In the genomic region with DNA sequence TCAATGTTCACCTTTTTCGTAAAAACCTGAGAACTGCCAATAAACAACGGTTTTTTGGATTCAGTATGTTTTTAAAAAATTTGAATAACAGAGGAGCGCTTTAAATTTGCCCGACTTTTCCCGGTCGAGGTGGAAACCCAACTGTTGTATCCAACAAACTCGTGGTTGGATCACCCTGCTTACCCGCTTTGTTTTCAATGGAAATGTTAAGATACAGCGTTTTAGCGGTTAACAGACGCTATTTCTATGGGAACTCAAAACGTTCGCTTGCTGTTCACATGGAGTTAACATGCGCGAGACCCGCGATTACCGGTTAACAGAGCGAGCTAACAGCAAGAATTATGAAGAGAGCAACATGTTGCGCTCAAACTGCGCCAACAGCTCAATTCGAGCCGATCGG, we compare ENCODE assay signal across 6 fruit fly cellular contexts.
TF ChIP-seq lines count a peak whose summit lies in the region.

cv-c (minus strand) TSS at position 145 of the 400 bp plus-strand sequence.

- no peak for TF ChIP-seq CTCF in whole organism, embryonic (GFP tag; optimal IDR thresholded peaks at IDR 0.05; lab: Kevin White, UChicago)

TF ChIP-seq in Kc167, 6 proteins besides CTCF, POLR2A, EP300 and RAD21:
- TF ChIP-seq insv (optimal IDR thresholded peaks at IDR 0.05; lab: Kevin White, UChicago) (peak; percentile 48), h (optimal IDR thresholded peaks at IDR 0.05; lab: Kevin White, UChicago) (no peak), Sin3A (optimal IDR thresholded peaks at IDR 0.05; lab: Kevin White, UChicago) (no peak), psq (optimal IDR thresholded peaks at IDR 0.05; lab: Kevin White, UChicago) (no peak)

TF ChIP-seq in whole organism, adult, 20 proteins besides CTCF, POLR2A, EP300 and RAD21:
- TF ChIP-seq bab1 (GFP tag; optimal IDR thresholded peaks at IDR 0.05; lab: Kevin White, UChicago) (no peak), cic (GFP tag; optimal IDR thresholded peaks at IDR 0.05; lab: Kevin White, UChicago) (peak; percentile 39), Crg-1 (GFP tag; optimal IDR thresholded peaks at IDR 0.05; lab: Kevin White, UChicago) (no peak), CG7101 (tag; optimal IDR thresholded peaks at IDR 0.05; lab: Kevin White, UChicago) (no peak), ovo (GFP tag; optimal IDR thresholded peaks at IDR 0.05; lab: Kevin White, UChicago) (no peak), Mnt (GFP tag; optimal IDR thresholded peaks at IDR 0.05; lab: Kevin White, UChicago) (peak; percentile 55), CG5204 (GFP tag; optimal IDR thresholded peaks at IDR 0.05; lab: Kevin White, UChicago) (no peak), CG14711 (tag; optimal IDR thresholded peaks at IDR 0.05; lab: Kevin White, UChicago) (no peak), CG11617 (GFP tag; optimal IDR thresholded peaks at IDR 0.05; lab: Kevin White, UChicago) (no peak), toe (GFP tag; optimal IDR thresholded peaks at IDR 0.05; lab: Kevin White, UChicago) (no peak), CG1620 (GFP tag; optimal IDR thresholded peaks at IDR 0.05; lab: Kevin White, UChicago) (no peak), tj (GFP tag; optimal IDR thresholded peaks at IDR 0.05; lab: Kevin White, UChicago) (peak; percentile 24), CG7045 (GFP tag; optimal IDR thresholded peaks at IDR 0.05; lab: Kevin White, UChicago) (no peak)

TF ChIP-seq in whole organism, embryonic, 481 proteins besides CTCF, POLR2A, EP300 and RAD21 (continues in another document):
- TF ChIP-seq CG30020 (tag; optimal IDR thresholded peaks at IDR 0.05; lab: Kevin White, UChicago), result no peak
- TF ChIP-seq CG34376 (GFP tag; optimal IDR thresholded peaks at IDR 0.05; lab: Kevin White, UChicago), result peak; percentile 1
- TF ChIP-seq lbe (GFP tag; optimal IDR thresholded peaks at IDR 0.05; lab: Kevin White, UChicago), result peak; percentile 50
- no peak for TF ChIP-seq jigr1 (GFP tag; IDR thresholded peaks at IDR 0.05; lab: Robert Waterston, UW)
- TF ChIP-seq bsh (GFP tag; optimal IDR thresholded peaks at IDR 0.05; lab: Kevin White, UChicago), result peak in 1 of 2 experiments; percentile 0
- peak; percentile 100 for TF ChIP-seq CG5180 (GFP tag; optimal IDR thresholded peaks at IDR 0.05; lab: Kevin White, UChicago)
- peak; percentile 18; the same call in 1 of the 2 replicates for TF ChIP-seq Scr (GFP tag; IDR thresholded peaks at IDR 0.05; lab: Robert Waterston, UW; ENCODE audit: partially characterized antibody)
- peak; percentile 34; the same call in 1 of the 2 replicates for TF ChIP-seq Bgb (GFP tag; IDR thresholded peaks at IDR 0.05; lab: Robert Waterston, UW; ENCODE audit: partially characterized antibody)
- TF ChIP-seq CG12744 (GFP tag; optimal IDR thresholded peaks at IDR 0.05; lab: Kevin White, UChicago), result no peak
- no peak for TF ChIP-seq slp2 (GFP tag; optimal IDR thresholded peaks at IDR 0.05; lab: Kevin White, UChicago)
- TF ChIP-seq Abd-B (GFP tag; optimal IDR thresholded peaks at IDR 0.05; lab: Kevin White, UChicago), result no peak
- peak; percentile 70; the same call in 1 of the 4 replicates for TF ChIP-seq chinmo (GFP tag; IDR thresholded peaks at IDR 0.05; lab: Robert Waterston, UW; ENCODE audit: partially characterized antibody)
- TF ChIP-seq CG17359 (tag; optimal IDR thresholded peaks at IDR 0.05; lab: Kevin White, UChicago), result no peak
- no peak for TF ChIP-seq CG17186 (GFP tag; optimal IDR thresholded peaks at IDR 0.05; lab: Kevin White, UChicago)
- no peak for TF ChIP-seq Dad (GFP tag; optimal IDR thresholded peaks at IDR 0.05; lab: Kevin White, UChicago)
- no peak for TF ChIP-seq bowl (GFP tag; IDR thresholded peaks at IDR 0.05; lab: Robert Waterston, UW)

TF ChIP-seq in whole organism, prepupa, 60 proteins besides CTCF, POLR2A, EP300 and RAD21:
- TF ChIP-seq CG10631 (GFP tag; optimal IDR thresholded peaks at IDR 0.05; lab: Kevin White, UChicago), result no peak
- peak; percentile 21 for TF ChIP-seq vri (GFP tag; optimal IDR thresholded peaks at IDR 0.05; lab: Kevin White, UChicago)
- 0 out of 3 replicates have a peak, but pooled peaks have one; percentile 13 for TF ChIP-seq CG6163 (GFP tag; IDR thresholded peaks at IDR 0.05; lab: Robert Waterston, UW)
- TF ChIP-seq ss (GFP tag; optimal IDR thresholded peaks at IDR 0.05; lab: Kevin White, UChicago), result peak; percentile 2 to 16
- peak; percentile 35 for TF ChIP-seq CG3919 (GFP tag; optimal IDR thresholded peaks at IDR 0.05; lab: Kevin White, UChicago)
- no peak for TF ChIP-seq CG11902 (GFP tag; optimal IDR thresholded peaks at IDR 0.05; lab: Kevin White, UChicago)
- TF ChIP-seq dsx (GFP tag; optimal IDR thresholded peaks at IDR 0.05; lab: Kevin White, UChicago; ENCODE audit: poor library complexity, severe bottlenecking), result peak; percentile 24
- TF ChIP-seq topi (GFP tag; optimal IDR thresholded peaks at IDR 0.05; lab: Kevin White, UChicago), result peak; percentile 12
- TF ChIP-seq svp (GFP tag; lab: Kevin White, UChicago), result peak; percentile 78
- TF ChIP-seq net (GFP tag; optimal IDR thresholded peaks at IDR 0.05; lab: Kevin White, UChicago), result peak; percentile 13
- no peak for TF ChIP-seq Ets21C (GFP tag; optimal IDR thresholded peaks at IDR 0.05; lab: Kevin White, UChicago)
- TF ChIP-seq CG15336 (GFP tag; IDR thresholded peaks at IDR 0.05; lab: Robert Waterston, UW), result no peak
- peak; percentile 31 for TF ChIP-seq Sox14 (GFP tag; optimal IDR thresholded peaks at IDR 0.05; lab: Kevin White, UChicago)
- peak; percentile 76 for TF ChIP-seq Eip78C (GFP tag; lab: Kevin White, UChicago)
- TF ChIP-seq Eip93F (GFP tag; optimal IDR thresholded peaks at IDR 0.05; lab: Kevin White, UChicago), result peak; percentile 0
- TF ChIP-seq CG6854 (GFP tag; optimal IDR thresholded peaks at IDR 0.05; lab: Kevin White, UChicago), result peak; percentile 35
- peak; percentile 19 for TF ChIP-seq Eip75B (GFP tag; optimal IDR thresholded peaks at IDR 0.05; lab: Kevin White, UChicago)

TF ChIP-seq in whole organism, pupa, 21 proteins besides CTCF, POLR2A, EP300 and RAD21:
- TF ChIP-seq gl (tag; optimal IDR thresholded peaks at IDR 0.05; lab: Kevin White, UChicago) (no peak), Pif1A (GFP tag; optimal IDR thresholded peaks at IDR 0.05; lab: Kevin White, UChicago) (no peak), CG12605 (GFP tag; IDR thresholded peaks at IDR 0.05; lab: Robert Waterston, UW) (0 out of 2 replicates have a peak, but pooled peaks have one; percentile 10), CG4496 (GFP tag; IDR thresholded peaks at IDR 0.05; lab: Robert Waterston, UW) (0 out of 3 replicates have a peak, but pooled peaks have one; percentile 34), EcR (GFP tag; optimal IDR thresholded peaks at IDR 0.05; lab: Kevin White, UChicago) (peak; percentile 35)

TF ChIP-seq in whole organism, wandering third instar larva, 38 proteins besides CTCF, POLR2A, EP300 and RAD21 (continues in another document):
- TF ChIP-seq psq (GFP tag; optimal IDR thresholded peaks at IDR 0.05; lab: Kevin White, UChicago), result no peak
- TF ChIP-seq HLH106 (tag; optimal IDR thresholded peaks at IDR 0.05; lab: Kevin White, UChicago), result no peak
- TF ChIP-seq Mio (GFP tag; optimal IDR thresholded peaks at IDR 0.05; lab: Kevin White, UChicago), result no peak
- no peak for TF ChIP-seq sv (GFP tag; optimal IDR thresholded peaks at IDR 0.05; lab: Kevin White, UChicago)
- TF ChIP-seq Myc (optimal IDR thresholded peaks at IDR 0.05; lab: Kevin White, UChicago), result no peak
- peak; percentile 8 for TF ChIP-seq Sp1 (GFP tag; optimal IDR thresholded peaks at IDR 0.05; lab: Kevin White, UChicago)
- no peak for TF ChIP-seq fru (GFP tag; optimal IDR thresholded peaks at IDR 0.05; lab: Kevin White, UChicago)
- peak; percentile 59 for TF ChIP-seq Rel (GFP tag; optimal IDR thresholded peaks at IDR 0.05; lab: Kevin White, UChicago)
- peak; percentile 35 for TF ChIP-seq Rel (tag; optimal IDR thresholded peaks at IDR 0.05; lab: Kevin White, UChicago)
- TF ChIP-seq N (GFP tag; optimal IDR thresholded peaks at IDR 0.05; lab: Kevin White, UChicago), result no peak
- no peak for TF ChIP-seq foxo (GFP tag; optimal IDR thresholded peaks at IDR 0.05; lab: Kevin White, UChicago)
- TF ChIP-seq Dfd (GFP tag; optimal IDR thresholded peaks at IDR 0.05; lab: Kevin White, UChicago), result no peak
- TF ChIP-seq OdsH (GFP tag; optimal IDR thresholded peaks at IDR 0.05; lab: Kevin White, UChicago), result no peak
- no peak for TF ChIP-seq CG9705 (GFP tag; optimal IDR thresholded peaks at IDR 0.05; lab: Kevin White, UChicago)
- no peak for TF ChIP-seq pan (optimal IDR thresholded peaks at IDR 0.05; lab: Kevin White, UChicago)
- no peak for TF ChIP-seq dmrt93B (GFP tag; optimal IDR thresholded peaks at IDR 0.05; lab: Kevin White, UChicago)
- TF ChIP-seq Dif (GFP tag; optimal IDR thresholded peaks at IDR 0.05; lab: Kevin White, UChicago; ENCODE audit: partially characterized antibody), result peak; percentile 0
- no peak for TF ChIP-seq woc (GFP tag; optimal IDR thresholded peaks at IDR 0.05; lab: Kevin White, UChicago)
- peak; percentile 56 for TF ChIP-seq Hnf4 (GFP tag; optimal IDR thresholded peaks at IDR 0.05; lab: Kevin White, UChicago)
- no peak for TF ChIP-seq Hr78 (GFP tag; optimal IDR thresholded peaks at IDR 0.05; lab: Kevin White, UChicago)
- TF ChIP-seq brk (GFP tag; optimal IDR thresholded peaks at IDR 0.05; lab: Kevin White, UChicago), result peak; percentile 36
- TF ChIP-seq lola (GFP tag; optimal IDR thresholded peaks at IDR 0.05; lab: Kevin White, UChicago), result no peak
- TF ChIP-seq Hr83 (GFP tag; optimal IDR thresholded peaks at IDR 0.05; lab: Kevin White, UChicago; ENCODE audit: poor library complexity, severe bottlenecking), result peak; percentile 34
- TF ChIP-seq CrebA (GFP tag; optimal IDR thresholded peaks at IDR 0.05; lab: Kevin White, UChicago; ENCODE audit: borderline replicate concordance), result peak; percentile 51
- TF ChIP-seq Abd-B (GFP tag; optimal IDR thresholded peaks at IDR 0.05; lab: Kevin White, UChicago), result no peak
- no peak for TF ChIP-seq GATAd (GFP tag; optimal IDR thresholded peaks at IDR 0.05; lab: Kevin White, UChicago)
- TF ChIP-seq br (GFP tag; optimal IDR thresholded peaks at IDR 0.05; lab: Kevin White, UChicago), result no peak
- TF ChIP-seq sage (GFP tag; optimal IDR thresholded peaks at IDR 0.05; lab: Kevin White, UChicago), result no peak
- no peak for TF ChIP-seq CG32264 (GFP tag; optimal IDR thresholded peaks at IDR 0.05; lab: Kevin White, UChicago)
- no peak for TF ChIP-seq jim (GFP tag; optimal IDR thresholded peaks at IDR 0.05; lab: Kevin White, UChicago)
- TF ChIP-seq tai (GFP tag; optimal IDR thresholded peaks at IDR 0.05; lab: Kevin White, UChicago), result no peak
- TF ChIP-seq ey (GFP tag; optimal IDR thresholded peaks at IDR 0.05; lab: Kevin White, UChicago), result no peak
- no peak for TF ChIP-seq Vsx2 (GFP tag; optimal IDR thresholded peaks at IDR 0.05; lab: Kevin White, UChicago; ENCODE audit: partially characterized antibody)
- no peak for TF ChIP-seq h (GFP tag; optimal IDR thresholded peaks at IDR 0.05; lab: Kevin White, UChicago)
- TF ChIP-seq dl (GFP tag; optimal IDR thresholded peaks at IDR 0.05; lab: Kevin White, UChicago; ENCODE audit: insufficient read depth in 1 of 2, partially characterized antibody in 2 of 2), result no peak
- no peak for TF ChIP-seq usp (GFP tag; optimal IDR thresholded peaks at IDR 0.05; lab: Kevin White, UChicago)
